Worm (Caenorhabditis elegans) whole organism, L4/young adult: ENCODE measurements around the gene K08D8.11.

Experiments
- W03F9.2 ChIP-seq: fragments of 150-350 bp; optimal IDR thresholded peaks from 2 replicates; lab custom pipeline; 2014; ENCODE audit warnings: missing biosample characterization, missing genetic modification characterization
- dao-5 ChIP-seq: sonication (generic microtip); optimal IDR thresholded peaks from 2 replicates; lab custom pipeline; 2016; ENCODE audit warnings: missing genotype, missing genetic modification characterization, moderate library complexity, missing compliant biosample characterization
- him-1 ChIP-seq: sonication (generic microtip); optimal IDR thresholded peaks from 2 replicates; lab custom pipeline; 2016; ENCODE audit warnings: missing genotype, missing genetic modification reagents, missing genetic modification characterization, missing compliant biosample characterization

K08D8.11 gene

DNA sequence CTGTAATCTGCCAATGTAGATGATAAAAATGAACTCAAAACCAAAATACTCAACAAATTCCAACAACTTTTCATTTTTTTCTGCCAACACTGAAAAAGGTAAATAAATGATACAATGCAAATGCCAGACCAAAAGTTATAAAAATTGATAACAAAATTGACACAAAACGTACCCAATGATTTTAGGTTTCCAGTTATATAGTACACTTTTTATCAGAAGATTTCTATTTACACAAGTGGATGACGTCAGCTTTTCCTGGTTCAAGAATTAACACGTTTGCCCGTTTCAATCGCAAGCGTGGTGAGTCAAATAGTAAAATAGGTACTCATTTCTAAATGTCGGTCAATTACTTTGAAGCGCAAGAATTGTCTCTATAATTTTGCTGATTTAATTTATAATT is 15.5 kb upstream of the K08D8.11 start, which contains the start of gene ZK896.5:
Gene ZK896.5, minus strand, starts transcription at position 89 of the 400 bp plus-strand sequence.
- TF ChIP-seq W03F9.2 (tag; lab: Kevin White, UChicago) (no peak), him-1 (tag; lab: Kevin White, UChicago) (no peak), dao-5 (tag; lab: Kevin White, UChicago) (no peak)

DNA sequence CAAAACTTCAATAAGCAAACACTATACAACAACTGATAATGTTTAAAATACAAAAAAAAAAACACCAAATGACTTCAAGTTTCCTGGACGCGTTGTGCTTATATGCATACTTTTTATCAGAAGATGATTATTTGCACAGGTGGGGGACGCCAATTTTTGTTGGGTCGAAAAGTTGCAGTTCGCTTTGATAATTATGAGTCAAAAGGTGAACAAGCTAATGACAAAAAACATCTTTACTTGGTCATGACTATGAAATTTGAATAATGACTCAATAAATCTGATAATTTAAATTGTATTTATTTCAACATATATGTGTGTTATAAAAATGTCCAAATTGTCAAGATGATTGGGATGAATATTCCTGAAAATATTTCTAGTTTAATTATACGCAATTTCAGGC is 11.9 kb upstream of the K08D8.11 start, which contains the start of gene ZK896.4:
Gene ZK896.4, minus strand, starts transcription at position 101 of the 400 bp plus-strand sequence.
- TF ChIP-seq him-1 (tag; lab: Kevin White, UChicago) (no peak), W03F9.2 (tag; lab: Kevin White, UChicago) (no peak), dao-5 (tag; lab: Kevin White, UChicago) (no peak)

DNA sequence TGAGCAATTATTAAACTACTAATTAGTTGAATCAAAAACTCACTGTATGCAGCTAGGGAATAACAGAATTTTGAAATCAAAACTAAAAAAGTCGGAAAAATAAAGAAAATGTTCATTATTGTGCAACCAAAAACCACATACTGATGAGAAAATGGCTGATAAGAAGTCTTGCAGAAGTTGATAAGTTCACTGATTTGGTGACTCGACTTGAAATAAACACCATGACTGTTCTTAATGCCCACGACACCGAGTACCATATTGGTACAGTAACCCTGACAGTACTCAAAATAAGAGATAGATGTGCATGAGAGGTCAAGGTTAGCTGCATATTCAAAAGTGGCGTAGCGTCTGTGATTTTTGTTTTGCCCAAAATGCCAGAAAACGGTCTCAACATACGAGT is 9.1 kb upstream of the K08D8.11 start:
- TF ChIP-seq him-1 (tag; lab: Kevin White, UChicago) (no peak), W03F9.2 (tag; lab: Kevin White, UChicago) (no peak), dao-5 (tag; lab: Kevin White, UChicago) (no peak)

DNA sequence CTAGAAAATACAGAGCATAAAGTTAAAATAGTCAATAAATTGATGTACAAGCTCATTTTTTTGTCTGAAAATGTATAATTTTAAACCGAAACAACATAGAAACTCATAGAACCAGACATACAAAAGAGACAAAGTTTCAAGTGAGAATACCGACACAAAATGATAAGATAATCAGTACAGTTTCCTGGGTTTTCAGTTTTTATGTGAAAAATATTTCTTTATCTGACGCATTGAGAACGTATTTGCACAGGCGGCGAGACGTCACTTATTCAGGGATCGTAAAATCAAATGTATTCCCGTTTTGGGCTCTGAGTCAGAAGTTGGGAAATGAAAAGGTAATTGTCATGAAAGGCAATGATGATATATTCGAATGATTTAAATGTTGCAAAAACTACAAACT is 4.7 kb upstream of the K08D8.11 start, which contains the start of gene K08D8.6:
Gene K08D8.6, minus strand, starts transcription at position 64 of the 400 bp plus-strand sequence.
- TF ChIP-seq him-1 (tag; lab: Kevin White, UChicago) (no peak), dao-5 (tag; lab: Kevin White, UChicago) (no peak), W03F9.2 (tag; lab: Kevin White, UChicago) (no peak)

DNA sequence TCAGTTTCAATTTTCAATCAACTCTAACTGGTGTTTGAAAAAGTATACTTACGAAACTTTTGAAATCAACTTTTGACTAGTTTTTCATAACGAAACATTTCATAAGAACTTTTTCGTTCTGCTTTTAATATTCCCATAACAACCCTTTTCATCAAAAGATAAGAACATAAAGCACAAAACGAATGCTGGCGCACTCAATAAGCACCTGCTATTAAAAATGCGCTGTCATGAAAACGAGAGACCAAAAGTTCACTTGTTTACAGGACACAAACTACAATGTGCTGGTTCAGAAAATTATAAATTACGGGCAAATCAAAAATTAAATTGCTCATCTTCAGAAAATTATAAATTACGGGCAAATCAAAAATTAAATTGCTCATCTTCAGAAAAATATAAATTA is 4.0 kb upstream of the K08D8.11 start:
- TF ChIP-seq dao-5 (tag; lab: Kevin White, UChicago) (no peak), him-1 (tag; lab: Kevin White, UChicago) (no peak), W03F9.2 (tag; lab: Kevin White, UChicago) (no peak)

DNA sequence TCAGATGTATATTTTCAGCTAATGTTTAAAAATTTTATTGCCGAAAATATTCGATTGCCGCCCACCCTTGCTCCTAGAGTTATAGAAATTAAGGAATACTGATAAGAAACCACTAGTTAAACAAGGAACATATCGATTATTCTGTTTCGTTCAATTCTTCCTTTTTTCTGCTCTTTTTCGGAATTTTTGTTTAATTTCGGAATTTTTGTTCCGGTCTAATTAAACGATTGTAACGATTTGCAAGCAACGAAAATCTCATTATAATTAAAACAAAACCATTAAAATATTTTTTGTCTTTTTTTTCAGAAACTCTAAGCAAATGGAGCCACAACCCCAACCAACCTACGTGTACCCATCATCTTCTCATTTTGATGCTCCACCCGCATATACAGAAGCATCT is 2.9 kb upstream of the K08D8.11 start, which contains the start of gene K08D8.1:
Gene K08D8.1, plus strand, starts transcription at position 301 of the 400 bp plus-strand sequence.
- no peak for TF ChIP-seq him-1 (tag; lab: Kevin White, UChicago)
- no peak for TF ChIP-seq W03F9.2 (tag; lab: Kevin White, UChicago)
- TF ChIP-seq dao-5 (tag; lab: Kevin White, UChicago): no peak

DNA sequence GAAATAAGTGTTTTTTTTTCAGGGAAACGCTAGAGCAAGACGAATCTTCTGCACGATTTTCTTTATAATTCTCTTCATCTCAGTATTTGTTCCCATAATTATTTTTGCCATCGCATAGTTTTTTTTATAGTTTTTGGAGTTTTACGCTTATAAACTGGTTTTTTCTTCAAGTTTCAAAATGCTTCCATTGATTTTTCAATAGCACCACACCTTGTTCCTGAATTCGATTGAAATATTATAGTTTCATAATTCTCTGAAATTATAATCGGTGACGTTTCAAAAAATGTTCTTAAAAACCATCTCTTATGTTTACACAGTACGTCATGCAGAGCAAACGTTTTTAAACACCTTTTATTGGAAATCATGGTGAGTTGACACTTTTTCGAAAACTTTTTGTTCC is 1.9 kb upstream of the K08D8.11 start, which contains the start of gene K08D8.12:
Gene K08D8.12, plus strand, starts transcription at position 301 of the 400 bp plus-strand sequence.
- TF ChIP-seq dao-5 (tag; lab: Kevin White, UChicago) (no peak), W03F9.2 (tag; lab: Kevin White, UChicago) (no peak), him-1 (tag; lab: Kevin White, UChicago) (no peak)

DNA sequence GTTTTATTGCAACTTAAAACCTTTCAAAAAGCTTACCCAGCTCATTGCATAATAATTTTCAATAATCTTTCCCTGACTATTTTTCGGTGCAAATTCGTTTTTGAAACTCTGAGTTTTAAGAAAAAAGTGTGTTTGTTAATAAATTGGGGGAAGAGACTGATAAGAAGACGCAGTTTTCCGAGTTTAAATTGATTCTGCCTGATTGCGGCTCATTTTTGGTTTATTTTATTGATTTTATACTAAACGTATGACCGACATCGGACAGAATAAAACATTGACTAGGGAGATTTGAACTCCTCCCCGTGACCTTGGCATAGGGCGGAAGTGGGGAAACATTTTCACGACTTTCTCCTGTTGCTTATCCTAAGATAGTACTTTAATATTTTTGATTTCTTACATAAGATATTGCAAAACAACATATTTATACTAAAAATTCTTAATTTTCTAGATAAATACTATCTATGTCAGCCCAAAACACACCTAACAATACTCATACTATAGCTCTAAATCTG is 1.3 kb downstream of the K08D8.11 start, which contains the start of gene K08D8.7:
Gene K08D8.7, plus strand, starts transcription at position 462 of the 512 bp plus-strand sequence.
- no peak for TF ChIP-seq him-1 (tag; lab: Kevin White, UChicago)
- TF ChIP-seq W03F9.2 (tag; lab: Kevin White, UChicago): no peak
- no peak for TF ChIP-seq dao-5 (tag; lab: Kevin White, UChicago)

DNA sequence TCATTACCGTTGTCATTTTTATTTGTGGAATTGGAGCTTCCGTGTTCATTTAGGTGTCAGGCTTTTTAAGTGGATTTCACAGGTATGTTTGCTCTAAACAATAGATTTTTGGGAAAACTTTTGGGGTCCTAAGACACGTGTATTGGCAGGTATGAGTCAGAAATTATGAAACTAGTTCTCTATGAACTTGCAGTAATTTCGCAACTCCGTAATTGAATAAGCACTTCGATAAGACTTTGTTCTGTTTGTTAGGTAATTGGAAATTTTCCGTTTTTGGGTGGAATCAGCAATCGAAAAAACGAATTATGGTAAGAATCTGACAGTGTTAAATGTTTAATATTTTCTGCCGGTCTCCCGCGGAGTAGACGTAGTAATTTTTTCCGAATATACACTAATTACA is 2.0 kb downstream of the K08D8.11 start:
- no peak for TF ChIP-seq him-1 (tag; lab: Kevin White, UChicago)
- no peak for TF ChIP-seq dao-5 (tag; lab: Kevin White, UChicago)
- no peak for TF ChIP-seq W03F9.2 (tag; lab: Kevin White, UChicago)

DNA sequence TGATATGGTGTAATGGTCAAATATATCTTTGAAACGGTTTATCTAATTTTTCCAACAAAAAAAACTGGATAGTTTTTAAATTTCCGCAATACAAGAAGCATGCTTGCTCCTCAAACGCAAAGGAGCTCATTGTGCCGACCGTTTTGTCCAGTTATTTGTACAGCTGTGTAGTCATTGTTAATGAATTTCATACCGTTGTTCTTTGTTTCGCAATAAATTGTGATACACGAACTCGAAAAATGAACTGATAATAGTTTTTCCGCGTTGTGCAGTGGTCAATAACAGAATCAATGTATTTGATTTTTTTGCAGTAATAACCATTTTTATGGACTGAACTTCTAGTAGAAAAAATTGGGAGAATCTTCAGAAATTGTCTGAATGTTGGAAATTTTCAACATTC is 3.7 kb downstream of the K08D8.11 start:
- TF ChIP-seq him-1 (tag; lab: Kevin White, UChicago) (no peak), dao-5 (tag; lab: Kevin White, UChicago) (no peak), W03F9.2 (tag; lab: Kevin White, UChicago) (no peak)

DNA sequence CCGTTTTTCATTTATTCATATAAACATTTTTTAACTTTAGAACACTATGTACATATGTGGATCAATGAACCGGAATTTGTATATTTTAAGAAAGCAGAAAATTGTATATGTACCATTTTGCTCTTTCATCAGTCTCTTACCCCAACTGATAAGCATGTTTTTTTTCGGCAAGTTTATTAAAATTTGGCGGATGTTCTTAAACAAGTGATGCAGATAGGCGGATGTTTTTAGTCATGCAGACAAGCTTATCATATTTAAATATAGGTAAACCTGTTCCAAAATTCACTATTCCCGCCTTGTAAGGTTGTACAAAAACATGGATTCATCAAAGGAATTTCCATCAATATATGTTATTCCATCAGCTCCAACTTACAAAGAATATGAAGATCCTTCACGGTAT is 4.3 kb downstream of the K08D8.11 start, which contains the start of gene K08D8.9:
Gene K08D8.9, plus strand, starts transcription at position 301 of the 400 bp plus-strand sequence.
- no peak for TF ChIP-seq him-1 (tag; lab: Kevin White, UChicago)
- TF ChIP-seq dao-5 (tag; lab: Kevin White, UChicago): no peak
- TF ChIP-seq W03F9.2 (tag; lab: Kevin White, UChicago): no peak

DNA sequence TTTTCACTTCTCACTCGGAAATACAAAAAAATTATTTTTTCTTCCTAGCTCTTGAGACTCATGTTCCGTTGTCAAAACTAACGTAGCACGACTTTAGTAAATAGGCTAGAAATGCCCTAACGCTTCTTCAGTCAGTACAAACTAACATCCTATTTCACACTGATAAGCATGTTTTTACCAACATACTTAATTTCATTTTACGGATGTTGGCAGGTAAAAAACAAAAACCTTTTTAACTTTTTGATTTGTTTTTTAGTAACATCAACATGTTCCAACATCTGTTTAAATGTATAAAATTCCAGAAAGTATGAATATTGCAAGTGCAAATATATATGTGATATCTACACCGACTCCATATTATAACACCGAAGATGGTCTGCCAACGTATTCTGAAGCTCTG is 5.2 kb downstream of the K08D8.11 start, which contains the start of gene K08D8.10:
Gene K08D8.10, plus strand, starts transcription at position 301 of the 400 bp plus-strand sequence.
- TF ChIP-seq dao-5 (tag; lab: Kevin White, UChicago) (no peak), him-1 (tag; lab: Kevin White, UChicago) (no peak), W03F9.2 (tag; lab: Kevin White, UChicago) (no peak)

DNA sequence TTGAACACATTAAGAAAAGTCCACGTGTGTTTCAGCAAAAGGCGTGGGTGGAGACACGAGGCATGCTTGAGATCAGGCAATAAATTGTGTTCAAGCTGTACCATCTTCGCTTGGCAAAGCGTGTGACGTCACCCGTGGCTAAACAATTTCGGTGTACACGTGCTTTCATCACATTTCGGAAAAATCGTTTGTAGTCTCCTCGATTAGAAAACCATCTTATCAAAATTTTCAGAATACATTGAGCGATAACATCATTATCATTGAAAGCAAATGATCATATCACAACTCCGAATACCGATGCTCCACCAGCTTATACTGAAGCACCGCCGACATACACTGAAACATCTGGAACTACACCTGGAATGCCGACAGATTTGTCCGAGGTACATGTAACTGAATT is 6.5 kb downstream of the K08D8.11 start:
- TF ChIP-seq W03F9.2 (tag; lab: Kevin White, UChicago): no peak
- TF ChIP-seq dao-5 (tag; lab: Kevin White, UChicago): no peak
- TF ChIP-seq him-1 (tag; lab: Kevin White, UChicago): no peak
